Fruit fly (Drosophila melanogaster) whole organism, adult: ENCODE data around the gene Bka.
A peak's percentile ranks its signal among the peaks of the same experiment; 100 is the strongest.

Source experiments
- CG33017 ChIP-seq: fragments of 200-800 bp; sonication (Bioruptor generic); optimal IDR thresholded peaks from 2 replicates; lab custom pipeline; 2018; ENCODE audit warnings: missing biosample characterization, mild to moderate bottlenecking, missing genetic modification characterization, moderate library complexity
- CG7101 ChIP-seq: fragments of 200-800 bp; sonication (Bioruptor generic); optimal IDR thresholded peaks from 2 replicates; lab custom pipeline; 2018; ENCODE audit warnings: missing biosample characterization, mild to moderate bottlenecking, missing genetic modification characterization, moderate library complexity
- Crg-1 ChIP-seq: fragments of 200-800 bp; sonication (Bioruptor generic); optimal IDR thresholded peaks from 2 replicates; lab custom pipeline; 2016; ENCODE audit warnings: missing biosample characterization, missing genetic modification characterization
- Hr96 ChIP-seq: fragments of 200-800 bp; sonication (Bioruptor generic); optimal IDR thresholded peaks from 2 replicates; lab custom pipeline; 2016; ENCODE audit warnings: missing biosample characterization, missing genetic modification characterization
- bab1 ChIP-seq: fragments of 200-800 bp; sonication (Bioruptor generic); optimal IDR thresholded peaks from 3 replicates; lab custom pipeline; 2019; ENCODE audit warnings: missing biosample characterization, mild to moderate bottlenecking, missing genetic modification characterization, moderate library complexity
- cic ChIP-seq: fragments of 200-800 bp; sonication (Bioruptor generic); optimal IDR thresholded peaks from 2 replicates; lab custom pipeline; 2017; ENCODE audit warnings: missing biosample characterization, mild to moderate bottlenecking, missing genetic modification characterization, moderate library complexity
- cnc ChIP-seq, 2 experiments: fragments of >200 bp; optimal IDR thresholded peaks; 2 replicates each; lab custom pipeline; 2017
- kay ChIP-seq: fragments of 200-800 bp; sonication (Bioruptor generic); peaks from one replicate; lab custom pipeline; 2016; ENCODE audit warnings: missing biosample characterization, missing genetic modification characterization, borderline replicate concordance

- TF ChIP-seq Hr96 (GFP tag; lab: Kevin White, UChicago) (peak; percentile 69), CG7101 (peak; percentile 78), kay (GFP tag; lab: Kevin White, UChicago) (peak; percentile 88), cnc (optimal IDR thresholded peaks at IDR 0.05; lab: Kevin White, UChicago) (no peak), bab1 (peak; percentile 85), CG33017 (tag; lab: Kevin White, UChicago) (peak; percentile 72), cic (GFP tag; lab: Kevin White, UChicago) (peak; percentile 24), Crg-1 (GFP tag; lab: Kevin White, UChicago) (no peak)
Observed at dm6 chr2L:9921401-9921800, 26.3 kb downstream of the Bka start, which contains the start of gene CG4592.
